Worm (Caenorhabditis elegans) whole organism, early embryonic: Measurements from ENCODE around the gene C06G1.1.

Experiments used
- B0310.2 ChIP-seq: sonication (generic microtip); optimal IDR thresholded peaks from 2 replicates; lab custom pipeline; 2016; ENCODE audit warnings: mild to moderate bottlenecking, missing genetic modification characterization, missing compliant biosample characterization
- F13C5.2 ChIP-seq: sonication (generic microtip); optimal IDR thresholded peaks from 2 replicates; lab custom pipeline; 2017; ENCODE audit warnings: mild to moderate bottlenecking, missing genetic modification characterization, inconsistent platforms, missing compliant biosample characterization
- aly-1 ChIP-seq: sonication (generic microtip); optimal IDR thresholded peaks from 2 replicates; lab custom pipeline; 2016; ENCODE audit warnings: missing genetic modification characterization, missing compliant biosample characterization
- ama-1 ChIP-seq: fragments of 150-350 bp; optimal IDR thresholded peaks from 2 replicates; lab custom pipeline; 2014
- ets-7 ChIP-seq: sonication (generic microtip); optimal IDR thresholded peaks from 2 replicates; lab custom pipeline; 2016; ENCODE audit warnings: missing genotype, missing genetic modification characterization, missing compliant biosample characterization
- flt-1 ChIP-seq: fragments of 200-800 bp; sonication (Bioruptor generic); IDR thresholded peaks from 2 replicates; pipeline ENCODE4 v1.3.6; 2022; ENCODE audit warnings: missing genetic modification characterization, missing compliant biosample characterization
- hmg-4 ChIP-seq: fragments of 200-800 bp; sonication (Bioruptor generic); optimal IDR thresholded peaks from 2 replicates; lab custom pipeline; 2018; ENCODE audit warnings: mild to moderate bottlenecking, missing genetic modification characterization, missing compliant biosample characterization
- hnd-1 ChIP-seq: sonication (generic microtip); optimal IDR thresholded peaks from 2 replicates; lab custom pipeline; 2016; ENCODE audit warnings: missing genetic modification characterization, missing compliant biosample characterization
- pes-1 ChIP-seq: fragments of 200-800 bp; sonication (Bioruptor generic); IDR thresholded peaks from 2 replicates; pipeline ENCODE4 v1.3.6; 2022; ENCODE audit warnings: missing genetic modification reagents, missing genetic modification characterization, missing compliant biosample characterization
- sea-1 ChIP-seq: fragments of 200-800 bp; sonication (Bioruptor generic); conservative IDR thresholded peaks from 2 replicates; pipeline ENCODE4 v1.3.6; 2022; ENCODE audit warnings: missing genetic modification characterization, missing compliant biosample characterization
- tbx-11 ChIP-seq: fragments of 200-800 bp; sonication (Bioruptor generic); IDR thresholded peaks from 2 replicates; pipeline ENCODE4 v1.3.6; 2022; ENCODE audit warnings: missing genetic modification characterization, missing compliant biosample characterization
- tbx-37 ChIP-seq: fragments of 200-800 bp; sonication (Bioruptor generic); conservative IDR thresholded peaks from 2 replicates; pipeline ENCODE4 v1.3.6; 2022; ENCODE audit warnings: missing genetic modification reagents, missing genetic modification characterization, missing compliant biosample characterization

DNA sequence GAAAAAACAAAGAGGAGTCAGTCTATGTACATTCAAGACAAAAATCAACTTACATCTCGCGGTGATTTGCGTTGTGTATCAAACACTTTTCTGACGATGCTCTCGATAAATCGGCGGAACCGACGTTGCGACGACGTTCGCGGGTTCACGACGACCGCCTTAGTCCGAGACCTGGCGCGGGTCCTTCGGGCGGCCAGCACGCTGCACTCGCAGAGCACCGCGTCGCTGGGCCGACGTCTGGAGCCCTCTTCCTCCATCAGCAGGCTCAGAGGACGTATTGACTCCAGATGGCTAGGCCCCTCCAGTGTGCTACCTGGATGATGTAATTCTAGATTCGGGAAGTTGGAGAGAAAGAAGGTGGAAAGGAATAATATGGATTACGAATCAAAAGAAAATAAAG is 10.1 kb downstream of the C06G1.1 start:
- TF ChIP-seq ama-1 (lab: Kevin White, UChicago) (no peak), hmg-4 (no peak), tbx-11 (GFP tag; lab: Robert Waterston, UW) (no peak), pes-1 (GFP tag; lab: Robert Waterston, UW) (no peak), flt-1 (GFP tag; lab: Robert Waterston, UW) (no peak), F13C5.2 (no peak), B0310.2 (tag; lab: Kevin White, UChicago) (no peak), aly-1 (tag; lab: Kevin White, UChicago) (no peak), ets-7 (tag; lab: Kevin White, UChicago) (no peak), sea-1 (GFP tag; lab: Robert Waterston, UW) (no peak), hnd-1 (tag; lab: Kevin White, UChicago) (no peak), tbx-37 (GFP tag; lab: Robert Waterston, UW) (no peak)
